Worm (Caenorhabditis elegans): ENCODE data around the gene pssy-2.

- TF ChIP-seq tra-4 (tag; optimal IDR thresholded peaks at IDR 0.05): no peak
- TF ChIP-seq ama-1 (optimal IDR thresholded peaks at IDR 0.05): no peak
- TF ChIP-seq ceh-13 (GFP tag; optimal IDR thresholded peaks at IDR 0.05): no peak
- no peak for TF ChIP-seq tbx-37 (GFP tag; conservative IDR thresholded peaks at IDR 0.05)
- no peak for TF ChIP-seq hnd-1 (tag; optimal IDR thresholded peaks at IDR 0.05)
- no peak for TF ChIP-seq B0310.2 (tag; optimal IDR thresholded peaks at IDR 0.05)
- TF ChIP-seq pes-1 (GFP tag; IDR thresholded peaks at IDR 0.05): no peak
- TF ChIP-seq flt-1 (GFP tag; IDR thresholded peaks at IDR 0.05): no peak
- TF ChIP-seq ceh-36 (tag; optimal IDR thresholded peaks at IDR 0.05): no peak
- TF ChIP-seq F13C5.2 (tag; optimal IDR thresholded peaks at IDR 0.05): no peak
- no peak for TF ChIP-seq hmbx-1 (tag; optimal IDR thresholded peaks at IDR 0.05)
- no peak for TF ChIP-seq tbx-11 (GFP tag; IDR thresholded peaks at IDR 0.05)
- no peak for TF ChIP-seq aly-1 (tag; optimal IDR thresholded peaks at IDR 0.05)
- TF ChIP-seq hmg-4 (GFP tag; optimal IDR thresholded peaks at IDR 0.05): no peak
Measured at ce11 chrIII:13510753-13511152, 39.1 kb downstream of the pssy-2 start.

All from whole organism, early embryonic.